Worm (Caenorhabditis elegans): ENCODE data around the gene T07G12.5.
A peak's percentile ranks its signal among the peaks of the same experiment; 100 is the strongest.

The T07G12.5 gene

ce11 chrIV:10545038-10545437, at the start of gene T07G12.5:
Gene T07G12.5 (minus strand): TSS chrIV:10545138.
- TF ChIP-seq hlh-30 (tag; optimal IDR thresholded peaks at IDR 0.05; ENCODE audit: insufficient read depth) (peak; percentile 31), daf-16 (GFP tag; optimal IDR thresholded peaks at IDR 0.05) (no peak), daf-16 (tag; optimal IDR thresholded peaks at IDR 0.05) (peak; percentile 51), ceh-44 (GFP tag; IDR thresholded peaks at IDR 0.05) (no peak), hlh-11 (tag; optimal IDR thresholded peaks at IDR 0.05) (peak; percentile 8), dve-1 (tag; optimal IDR thresholded peaks at IDR 0.05; ENCODE audit: insufficient read depth) (peak; percentile 21)

ce11 chrIV:10593570-10593969, 48.6 kb upstream of the T07G12.5 start, which contains the start of gene C43F9.7:
Gene C43F9.7 (minus strand): TSS chrIV:10593670.
- TF ChIP-seq T26A8.4 (GFP tag; IDR thresholded peaks at IDR 0.05) (no peak), rbr-2 (tag; optimal IDR thresholded peaks at IDR 0.05) (no peak), aly-2 (tag; optimal IDR thresholded peaks at IDR 0.05) (no peak), nhr-77 (tag; optimal IDR thresholded peaks at IDR 0.05) (no peak), ceh-62 (tag; optimal IDR thresholded peaks at IDR 0.05) (no peak), ama-1 (optimal IDR thresholded peaks at IDR 0.05) (no peak), daf-8 (GFP tag; IDR thresholded peaks at IDR 0.05) (no peak), hif-1 (tag; optimal IDR thresholded peaks at IDR 0.05) (no peak), mes-2 (tag; optimal IDR thresholded peaks at IDR 0.05; ENCODE audit: poor library complexity, severe bottlenecking) (no peak), pqm-1 (tag; optimal IDR thresholded peaks at IDR 0.05) (no peak), nhr-41 (GFP tag; IDR thresholded peaks at IDR 0.05) (no peak), nhr-48 (tag; optimal IDR thresholded peaks at IDR 0.05) (no peak), nhr-6 (tag; optimal IDR thresholded peaks at IDR 0.05) (no peak), fos-1 (tag; optimal IDR thresholded peaks at IDR 0.05) (no peak), lin-38 (GFP tag; IDR thresholded peaks at IDR 0.05) (no peak), mxl-2 (GFP tag; conservative IDR thresholded peaks at IDR 0.05) (no peak), T20F7.1 (GFP tag; optimal IDR thresholded peaks at IDR 0.05) (no peak)

- TF ChIP-seq zip-11 (GFP tag; IDR thresholded peaks at IDR 0.05) (no peak), lin-13 (GFP tag; optimal IDR thresholded peaks at IDR 0.05) (no peak), pqm-1 (tag; optimal IDR thresholded peaks at IDR 0.05) (no peak), ceh-28 (tag; optimal IDR thresholded peaks at IDR 0.05) (no peak), hlh-11 (tag; optimal IDR thresholded peaks at IDR 0.05) (no peak), spr-1 (tag; optimal IDR thresholded peaks at IDR 0.05) (no peak), ceh-62 (tag; optimal IDR thresholded peaks at IDR 0.05) (no peak), T26A8.4 (GFP tag; IDR thresholded peaks at IDR 0.05) (no peak), nhr-102 (tag; optimal IDR thresholded peaks at IDR 0.05) (no peak), nhr-76 (tag; optimal IDR thresholded peaks at IDR 0.05) (no peak), jun-1 (tag; optimal IDR thresholded peaks at IDR 0.05) (no peak), Y48G9A.11 (GFP tag; IDR thresholded peaks at IDR 0.05) (no peak), nhr-10 (tag; optimal IDR thresholded peaks at IDR 0.05) (no peak), madf-5 (GFP tag; IDR thresholded peaks at IDR 0.05) (no peak), fos-1 (tag; optimal IDR thresholded peaks at IDR 0.05) (no peak), zip-2 (tag; optimal IDR thresholded peaks at IDR 0.05) (no peak)
Measured at ce11 chrIV:10590649-10591048, 45.7 kb upstream of the T07G12.5 start, which contains the start of the genes C43F9.5 and nkb-2. Gene C43F9.5 (minus strand): TSS chrIV:10590749. Gene nkb-2 (plus strand): TSS chrIV:10590925.

ce11 chrIV:10589072-10589471, 44.1 kb upstream of the T07G12.5 start, which contains the start of gene C43F9.4:
Gene C43F9.4 (minus strand): TSS chrIV:10589172.
- TF ChIP-seq nhr-237 (tag; optimal IDR thresholded peaks at IDR 0.05) (no peak), hif-1 (tag; optimal IDR thresholded peaks at IDR 0.05) (no peak), php-3 (GFP tag; IDR thresholded peaks at IDR 0.05) (no peak), nhr-6 (tag; optimal IDR thresholded peaks at IDR 0.05) (no peak), Y48G9A.11 (GFP tag; IDR thresholded peaks at IDR 0.05) (no peak), lim-7 (GFP tag; IDR thresholded peaks at IDR 0.05) (no peak)

Data from whole organism, L4 larva.